Fruit fly (Drosophila melanogaster): Measurements from ENCODE around the gene Acsf2.

The Acsf2 gene

DNA sequence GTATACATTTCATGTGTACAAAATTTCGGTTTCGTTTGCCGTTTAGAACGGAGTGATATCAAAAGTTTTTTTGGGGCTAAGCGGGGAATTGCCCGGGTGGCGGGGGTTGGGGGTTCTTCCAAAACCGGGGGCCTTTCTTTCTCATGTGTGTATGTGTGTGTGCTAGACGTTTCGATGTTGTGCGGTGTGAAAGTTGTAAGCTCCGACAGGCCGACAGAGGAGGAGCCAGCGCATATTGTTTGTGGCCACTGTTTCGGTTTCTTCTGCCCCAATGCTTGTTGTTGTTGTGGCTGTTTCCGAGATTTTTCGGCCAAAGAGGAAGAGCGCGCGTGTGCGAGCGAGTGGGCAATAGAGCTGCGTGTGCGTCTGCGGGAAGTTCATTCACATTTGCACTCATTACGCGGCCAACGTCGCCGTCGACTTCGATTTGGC lies 41.8 kb downstream of the Acsf2 start (continued):
- TF ChIP-seq NfI (GFP tag; optimal IDR thresholded peaks at IDR 0.05) (no peak), Six4 (GFP tag; optimal IDR thresholded peaks at IDR 0.05) (no peak), pzg (GFP tag; optimal IDR thresholded peaks at IDR 0.05) (no peak), Ets97D (GFP tag; optimal IDR thresholded peaks at IDR 0.05) (no peak), en (GFP tag; optimal IDR thresholded peaks at IDR 0.05) (no peak), CG43689 (GFP tag; IDR thresholded peaks at IDR 0.05) (no peak), tgo (GFP tag; IDR thresholded peaks at IDR 0.05) (no peak), MTF-1 (GFP tag; optimal IDR thresholded peaks at IDR 0.05; ENCODE audit: borderline replicate concordance) (no peak), Blimp-1 (GFP tag; optimal IDR thresholded peaks at IDR 0.05) (peak; percentile 99), Hr39 (optimal IDR thresholded peaks at IDR 0.05) (no peak), pb (GFP tag; optimal IDR thresholded peaks at IDR 0.05) (no peak), scrt (GFP tag; optimal IDR thresholded peaks at IDR 0.05) (no peak), exex (tag; optimal IDR thresholded peaks at IDR 0.05) (no peak), H15 (GFP tag; IDR thresholded peaks at IDR 0.05) (no peak), CG15479 (GFP tag; optimal IDR thresholded peaks at IDR 0.05) (no peak), CG12659 (GFP tag; optimal IDR thresholded peaks at IDR 0.05) (no peak), Doc3 (GFP tag; IDR thresholded peaks at IDR 0.05; ENCODE audit: partially characterized antibody) (no peak), abd-A (tag; optimal IDR thresholded peaks at IDR 0.05) (no peak), CG14965 (GFP tag; optimal IDR thresholded peaks at IDR 0.05; ENCODE audit: borderline replicate concordance) (no peak), CG17385 (GFP tag; optimal IDR thresholded peaks at IDR 0.05) (peak; percentile 67), prd (optimal IDR thresholded peaks at IDR 0.05) (no peak), prd (GFP tag; IDR thresholded peaks at IDR 0.05) (no peak), Hey (tag; optimal IDR thresholded peaks at IDR 0.05) (no peak), Sry-δ (GFP tag; optimal IDR thresholded peaks at IDR 0.05) (no peak), CHES-1-like (GFP tag; optimal IDR thresholded peaks at IDR 0.05) (no peak), bbx (GFP tag; IDR thresholded peaks at IDR 0.05; ENCODE audit: partially characterized antibody) (no peak), HLHmδ (GFP tag; optimal IDR thresholded peaks at IDR 0.05) (no peak), z (GFP tag; IDR thresholded peaks at IDR 0.05) (0 out of 3 replicates have a peak, but pooled peaks have one; percentile 30), GATAe (GFP tag; conservative IDR thresholded peaks at IDR 0.05) (no peak), CG7357 (GFP tag; IDR thresholded peaks at IDR 0.05) (no peak), CG6254 (GFP tag; optimal IDR thresholded peaks at IDR 0.05) (no peak), CG5245 (GFP tag; optimal IDR thresholded peaks at IDR 0.05) (no peak), Drgx (GFP tag; IDR thresholded peaks at IDR 0.05) (no peak), btn (GFP tag; optimal IDR thresholded peaks at IDR 0.05) (no peak), lov (optimal IDR thresholded peaks at IDR 0.05) (no peak), lov (GFP tag; IDR thresholded peaks at IDR 0.05) (no peak), hbn (GFP tag; IDR thresholded peaks at IDR 0.05; ENCODE audit: partially characterized antibody) (no peak), CkIIα-i1 (GFP tag; IDR thresholded peaks at IDR 0.05) (no peak), CG7928 (GFP tag; optimal IDR thresholded peaks at IDR 0.05) (no peak), CG18476 (GFP tag; optimal IDR thresholded peaks at IDR 0.05) (no peak), CoRest (tag; optimal IDR thresholded peaks at IDR 0.05) (no peak), Ssrp (tag; optimal IDR thresholded peaks at IDR 0.05) (no peak), cato (GFP tag; optimal IDR thresholded peaks at IDR 0.05; ENCODE audit: borderline replicate concordance) (no peak), CG8388 (GFP tag; optimal IDR thresholded peaks at IDR 0.05) (peak; percentile 75), NC2β (GFP tag; optimal IDR thresholded peaks at IDR 0.05) (no peak), sc (optimal IDR thresholded peaks at IDR 0.05) (no peak), sc (GFP tag; optimal IDR thresholded peaks at IDR 0.05) (no peak), Oaz (GFP tag; IDR thresholded peaks at IDR 0.05) (no peak), CG1832 (GFP tag; optimal IDR thresholded peaks at IDR 0.05) (peak; percentile 40), CG6765 (GFP tag; optimal IDR thresholded peaks at IDR 0.05) (no peak), Trl (optimal IDR thresholded peaks at IDR 0.05) (no peak), Trl (GFP tag; optimal IDR thresholded peaks at IDR 0.05) (no peak), CG32767 (GFP tag; IDR thresholded peaks at IDR 0.05) (no peak)

Data from whole organism, embryonic.